Worm (Caenorhabditis elegans) whole organism, mixed stage, embryonic: ENCODE measurements around the gene nsph-3.1.

ENCODE experiments used
- ceh-83 ChIP-seq: fragments of 200-800 bp; sonication (Bioruptor generic); optimal IDR thresholded peaks from 2 replicates; lab custom pipeline; 2018; ENCODE audit warnings: mild to moderate bottlenecking, missing genetic modification characterization, missing compliant biosample characterization
- nhr-28 ChIP-seq: fragments of 150-350 bp; optimal IDR thresholded peaks from 2 replicates; lab custom pipeline; 2014; ENCODE audit warnings: missing biosample characterization, missing genetic modification characterization
- unc-39 ChIP-seq: fragments of 150-350 bp; optimal IDR thresholded peaks from 2 replicates; lab custom pipeline; 2014; ENCODE audit warnings: missing biosample characterization, missing genetic modification characterization
- unc-62 ChIP-seq: fragments of 150-350 bp; optimal IDR thresholded peaks from 2 replicates; lab custom pipeline; 2014; ENCODE audit warnings: missing biosample characterization, missing genetic modification reagents, missing genetic modification characterization

DNA sequence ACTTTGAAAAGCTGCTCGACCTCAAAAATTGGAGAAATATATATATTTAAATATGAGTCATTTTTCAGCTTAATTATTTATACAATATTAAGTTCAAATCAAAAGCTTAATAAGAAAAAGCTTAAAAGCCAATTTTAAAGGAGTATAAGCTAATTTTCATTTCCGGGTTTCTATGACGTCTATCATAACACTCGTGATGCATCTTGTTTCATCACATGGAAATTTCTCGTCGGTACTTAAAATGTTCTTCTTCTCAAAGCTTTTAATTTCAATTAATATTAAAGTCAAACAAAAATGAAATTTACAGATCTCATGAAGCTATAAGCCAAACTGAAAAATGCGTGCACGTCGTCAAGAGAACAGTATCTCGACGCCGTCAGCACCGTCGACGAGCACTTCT lies 29.8 kb upstream of the nsph-3.1 start, which contains the start of gene rbr-2:
- TF ChIP-seq ceh-83 (GFP tag; lab: Kevin White, UChicago), result no peak
- no peak for TF ChIP-seq unc-62 (GFP tag; lab: Kevin White, UChicago)
- no peak for TF ChIP-seq unc-39
- TF ChIP-seq nhr-28 (tag; lab: Kevin White, UChicago), result no peak
